Worm (Caenorhabditis elegans) whole organism, L1 larva: Measurements from ENCODE around the gene Y32G9B.1.

Experiments used
- ceh-82 ChIP-seq, 3 experiments: fragments of 150-350 bp in 1 of 3; sonication (generic microtip) in 2 of 3; optimal IDR thresholded peaks; 2 replicates each; lab custom pipeline; 2014 to 2017; ENCODE audit warnings: missing biosample characterization in 3 of 3, missing genetic modification characterization in 3 of 3
- ces-1 ChIP-seq: fragments of 150-350 bp; optimal IDR thresholded peaks from 2 replicates; lab custom pipeline; 2014; ENCODE audit warnings: missing biosample characterization, missing genetic modification reagents, missing genetic modification characterization
- egl-27 ChIP-seq, 2 experiments: fragments of 150-350 bp in 1 of 2; sonication (generic microtip); optimal IDR thresholded peaks; 3 replicates each; lab custom pipeline; 2017 to 2018; ENCODE audit warnings: missing biosample characterization in 2 of 2, missing genetic modification characterization in 2 of 2, missing genetic modification reagents in 2 of 2
- nhr-11 ChIP-seq: fragments of 150-350 bp; optimal IDR thresholded peaks from 2 replicates; lab custom pipeline; 2014; ENCODE audit warnings: missing biosample characterization, missing genetic modification characterization

DNA sequence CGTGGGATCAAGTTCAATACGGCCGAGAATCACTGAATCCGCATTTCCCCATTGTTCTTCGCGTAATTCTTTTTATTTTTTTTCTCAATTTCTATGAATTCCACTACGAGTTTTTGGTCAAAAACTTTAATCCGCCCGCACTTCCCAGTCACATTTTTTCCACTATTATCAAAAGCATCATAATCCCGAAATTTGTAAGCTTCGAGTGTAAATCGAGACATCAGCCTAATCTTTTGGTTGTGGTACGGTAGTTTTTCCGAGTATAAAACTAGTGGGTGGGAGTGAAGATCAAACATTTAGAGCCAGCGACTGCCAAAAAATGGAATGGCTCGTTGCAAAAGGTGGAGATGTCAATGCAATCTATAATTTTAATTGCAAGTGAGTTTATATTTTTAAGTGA is 22.7 kb downstream of the Y32G9B.1 start, which contains the start of gene srt-42:
- no peak for TF ChIP-seq ces-1 (GFP tag; lab: Kevin White, UChicago)
- TF ChIP-seq nhr-11 (tag; lab: Kevin White, UChicago), result no peak
- TF ChIP-seq ceh-82 (tag; optimal IDR thresholded peaks at IDR 0.05; lab: Kevin White, UChicago), result no peak
- no peak for TF ChIP-seq egl-27 (tag; optimal IDR thresholded peaks at IDR 0.05; lab: Kevin White, UChicago)
